Fruit fly (Drosophila melanogaster): ENCODE measurements around the gene CG46468.

CG46468 gene

DNA sequence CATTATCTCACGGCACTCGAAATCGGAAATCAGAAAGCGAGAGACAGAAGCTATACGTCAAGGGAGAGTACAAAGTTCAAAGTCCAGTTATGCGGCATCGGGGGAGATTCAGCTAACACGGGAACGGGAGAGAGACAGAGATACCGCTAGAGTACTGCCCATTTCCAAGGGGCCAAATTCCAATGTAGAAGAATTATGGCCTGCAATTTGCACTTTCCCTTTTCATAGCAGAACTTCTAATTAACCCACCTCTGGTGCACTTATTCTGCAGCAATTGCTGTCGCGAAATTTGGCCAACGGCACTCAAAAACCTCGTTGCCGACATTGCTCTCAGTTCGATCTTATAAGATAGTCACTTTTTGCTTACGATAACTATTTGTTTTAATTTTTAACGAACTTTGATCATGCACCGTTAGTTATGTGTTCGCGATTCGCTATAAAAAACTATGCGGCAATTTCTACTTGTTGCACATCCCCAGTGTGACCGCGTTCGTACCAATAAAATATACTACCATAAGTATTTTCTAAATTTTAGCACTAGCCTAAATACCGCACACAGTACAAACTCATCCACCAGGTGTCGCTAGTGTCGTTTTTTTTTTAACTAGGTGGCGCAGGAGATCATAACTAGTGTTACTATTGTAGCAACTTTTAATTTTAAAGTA lies 11.2 kb upstream of the CG46468 start, which contains the start of gene Mtpalpha (continued):
- TF ChIP-seq sisA (GFP tag; IDR thresholded peaks at IDR 0.05) (peak; percentile 41), tgo (GFP tag; IDR thresholded peaks at IDR 0.05) (0 out of 3 replicates have a peak, but pooled peaks have one; percentile 17), Tbp (GFP tag; optimal IDR thresholded peaks at IDR 0.05) (no peak), az2 (GFP tag; optimal IDR thresholded peaks at IDR 0.05) (peak; percentile 50), eve (GFP tag; optimal IDR thresholded peaks at IDR 0.05) (no peak), CG4617 (GFP tag; optimal IDR thresholded peaks at IDR 0.05; ENCODE audit: borderline replicate concordance) (peak; percentile 61)

- TF ChIP-seq Fer1 (GFP tag; optimal IDR thresholded peaks at IDR 0.05) (peak; percentile 28), fd64A (GFP tag; optimal IDR thresholded peaks at IDR 0.05) (peak; percentile 67), fd96Cb (tag; optimal IDR thresholded peaks at IDR 0.05) (no peak), CG12071 (GFP tag; optimal IDR thresholded peaks at IDR 0.05) (peak; percentile 64), Kr (GFP tag; optimal IDR thresholded peaks at IDR 0.05) (no peak), Blimp-1 (GFP tag; optimal IDR thresholded peaks at IDR 0.05) (peak; percentile 11), CG17359 (tag; optimal IDR thresholded peaks at IDR 0.05) (peak; percentile 54), B-H2 (GFP tag; optimal IDR thresholded peaks at IDR 0.05) (peak; percentile 5), z (GFP tag; IDR thresholded peaks at IDR 0.05) (no peak), az2 (GFP tag; optimal IDR thresholded peaks at IDR 0.05) (no peak), CG1603 (tag; optimal IDR thresholded peaks at IDR 0.05) (peak; percentile 37), CG8944 (GFP tag; optimal IDR thresholded peaks at IDR 0.05) (no peak), mirr (GFP tag; optimal IDR thresholded peaks at IDR 0.05) (peak; percentile 72), Mes4 (GFP tag; optimal IDR thresholded peaks at IDR 0.05) (peak; percentile 17), dan (GFP tag; IDR thresholded peaks at IDR 0.05) (no peak), CG3065 (GFP tag; optimal IDR thresholded peaks at IDR 0.05) (no peak), PHDP (tag; optimal IDR thresholded peaks at IDR 0.05) (peak; percentile 55), CG3995 (GFP tag; optimal IDR thresholded peaks at IDR 0.05) (no peak), CG8924 (tag; optimal IDR thresholded peaks at IDR 0.05) (no peak), CG10147 (GFP tag; optimal IDR thresholded peaks at IDR 0.05) (peak; percentile 31), bowl (GFP tag; IDR thresholded peaks at IDR 0.05) (0 out of 2 replicates have a peak, but pooled peaks have one; percentile 18), CG9876 (GFP tag; optimal IDR thresholded peaks at IDR 0.05) (no peak), CG17912 (GFP tag; optimal IDR thresholded peaks at IDR 0.05) (peak; percentile 42), CG34224 (GFP tag; IDR thresholded peaks at IDR 0.05; ENCODE audit: partially characterized antibody) (no peak), ssp (GFP tag; IDR thresholded peaks at IDR 0.05) (no peak), Trl (optimal IDR thresholded peaks at IDR 0.05) (peak in 1 of 2 experiments; percentile 7), Trl (GFP tag; optimal IDR thresholded peaks at IDR 0.05) (no peak), CG2202 (tag; optimal IDR thresholded peaks at IDR 0.05) (no peak), CG3726 (GFP tag; IDR thresholded peaks at IDR 0.05) (no peak), sqz (GFP tag; optimal IDR thresholded peaks at IDR 0.05) (peak; percentile 12), CG17568 (GFP tag; optimal IDR thresholded peaks at IDR 0.05) (peak; percentile 76), tio (GFP tag; optimal IDR thresholded peaks at IDR 0.05) (no peak), CG17385 (GFP tag; optimal IDR thresholded peaks at IDR 0.05) (peak; percentile 39), sens-2 (GFP tag; IDR thresholded peaks at IDR 0.05) (no peak), hth (optimal IDR thresholded peaks at IDR 0.05) (no peak), MESR4 (GFP tag; optimal IDR thresholded peaks at IDR 0.05) (peak; percentile 11), klu (GFP tag; IDR thresholded peaks at IDR 0.05) (no peak), CG32532 (GFP tag; IDR thresholded peaks at IDR 0.05) (no peak), CG15696 (tag; optimal IDR thresholded peaks at IDR 0.05) (no peak), zfh2 (GFP tag; optimal IDR thresholded peaks at IDR 0.05) (no peak), Deaf1 (tag; optimal IDR thresholded peaks at IDR 0.05) (peak; percentile 69), Dad (GFP tag; optimal IDR thresholded peaks at IDR 0.05) (no peak), Usf (GFP tag; optimal IDR thresholded peaks at IDR 0.05) (no peak), CG9817 (tag; optimal IDR thresholded peaks at IDR 0.05) (no peak)
Measured at dm6 chr2L:9570673-9571193, 5.5 kb upstream of the CG46468 start.
